Worm (Caenorhabditis elegans) whole organism, L4 larva: Measurements from ENCODE around the gene F14F7.5.

Source experiments
- D1046.2 ChIP-seq: fragments of 200-800 bp; sonication (Bioruptor generic); IDR thresholded peaks from 2 replicates; pipeline ENCODE4 v1.3.6; 2022; ENCODE audit warnings: missing genetic modification characterization, missing compliant biosample characterization
- F10B5.3 ChIP-seq: sonication (generic microtip); optimal IDR thresholded peaks from 2 replicates; lab custom pipeline; 2016; ENCODE audit warnings: mild to moderate bottlenecking, missing genetic modification characterization, missing compliant biosample characterization
- R02D3.7 ChIP-seq: fragments of 150-350 bp; sonication (generic microtip); optimal IDR thresholded peaks from 3 replicates; lab custom pipeline; 2014; ENCODE audit warnings: missing biosample characterization, missing genetic modification characterization
- T20F7.1 ChIP-seq: fragments of 200-800 bp; sonication (Bioruptor generic); optimal IDR thresholded peaks from 2 replicates; lab custom pipeline; 2018; ENCODE audit warnings: mild to moderate bottlenecking, missing genetic modification characterization, missing compliant biosample characterization
- T26A8.4 ChIP-seq: fragments of 200-800 bp; sonication (Bioruptor generic); IDR thresholded peaks from 2 replicates; pipeline ENCODE4 v1.3.6; 2022; ENCODE audit warnings: missing genetic modification characterization, missing compliant biosample characterization
- Y105C5A.15 ChIP-seq: fragments of 200-800 bp; sonication (Bioruptor generic); IDR thresholded peaks from 2 replicates; pipeline ENCODE4 v1.3.6; 2022; ENCODE audit warnings: missing genetic modification characterization, missing compliant biosample characterization
- Y5F2A.4 ChIP-seq: fragments of 200-800 bp; sonication (Bioruptor generic); optimal IDR thresholded peaks from 2 replicates; lab custom pipeline; 2018; ENCODE audit warnings: mild to moderate bottlenecking, missing genetic modification characterization, missing compliant biosample characterization
- aha-1 ChIP-seq: fragments of 150-350 bp; peaks from one replicate; lab custom pipeline; 2014; ENCODE audit warnings: missing biosample characterization, missing genetic modification characterization
- aly-2 ChIP-seq: sonication (generic microtip); optimal IDR thresholded peaks from 2 replicates; lab custom pipeline; 2018; ENCODE audit warnings: missing biosample characterization, missing genetic modification characterization
- attf-4 ChIP-seq: sonication (generic microtip); optimal IDR thresholded peaks from 3 replicates; lab custom pipeline; 2017; ENCODE audit warnings: missing biosample characterization, missing genetic modification characterization
- ceh-20 ChIP-seq: fragments of 200-800 bp; sonication (Bioruptor generic); IDR thresholded peaks from 2 replicates; pipeline ENCODE4 v1.3.6; 2022; ENCODE audit warnings: missing genetic modification reagents, missing genetic modification characterization, missing compliant biosample characterization
- ceh-32 ChIP-seq: sonication (generic microtip); optimal IDR thresholded peaks from 2 replicates; lab custom pipeline; 2016; ENCODE audit warnings: mild to moderate bottlenecking, missing genetic modification characterization, missing compliant biosample characterization; ENCODE audit not compliant: poor library complexity
- ceh-62 ChIP-seq: sonication (generic microtip); optimal IDR thresholded peaks from 2 replicates; lab custom pipeline; 2017; ENCODE audit warnings: missing biosample characterization, missing genetic modification characterization
- ceh-82 ChIP-seq: sonication (generic microtip); optimal IDR thresholded peaks from 2 replicates; lab custom pipeline; 2017; ENCODE audit warnings: missing biosample characterization, missing genetic modification characterization
- ces-1 ChIP-seq: fragments of 150-350 bp; sonication (generic microtip); optimal IDR thresholded peaks from 4 replicates; lab custom pipeline; 2014; ENCODE audit warnings: missing biosample characterization, missing genetic modification reagents, missing genetic modification characterization
- cey-2 ChIP-seq: sonication (generic microtip); optimal IDR thresholded peaks from 3 replicates; lab custom pipeline; 2017; ENCODE audit warnings: missing genetic modification characterization, mild to moderate bottlenecking, missing compliant biosample characterization, antibody characterized with exemption, borderline replicate concordance; ENCODE audit not compliant: insufficient read depth
- daf-16 ChIP-seq, 3 experiments: sonication (generic microtip); optimal IDR thresholded peaks; 2 replicates each; lab custom pipeline; 2016 to 2017; ENCODE audit warnings: missing genetic modification characterization in 3 of 3, missing genetic modification reagents in 3 of 3, mild to moderate bottlenecking in 2 of 3, missing compliant biosample characterization in 2 of 3, missing biosample characterization in 1 of 3, moderate library complexity in 1 of 3
- daf-19 ChIP-seq: fragments of 200-800 bp; sonication (Bioruptor generic); conservative IDR thresholded peaks from 2 replicates; pipeline ENCODE4 v1.3.6; 2022; ENCODE audit warnings: missing genetic modification characterization, missing compliant biosample characterization
- dmd-8 ChIP-seq: fragments of 200-800 bp; sonication (Bioruptor generic); IDR thresholded peaks from 2 replicates; pipeline ENCODE4 v1.3.6; 2022; ENCODE audit warnings: missing genetic modification characterization, missing compliant biosample characterization
- dmd-9 ChIP-seq: fragments of 200-800 bp; sonication (Bioruptor generic); IDR thresholded peaks from 2 replicates; pipeline ENCODE4 v1.3.6; 2022; ENCODE audit warnings: missing genetic modification reagents, missing genetic modification characterization, missing compliant biosample characterization
- dpl-1 ChIP-seq: fragments of 150-350 bp; optimal IDR thresholded peaks from 2 replicates; lab custom pipeline; 2014; ENCODE audit warnings: missing biosample characterization, missing genetic modification reagents, missing genetic modification characterization
- egl-43 ChIP-seq: fragments of 200-800 bp; sonication (Bioruptor generic); IDR thresholded peaks from 2 replicates; pipeline ENCODE4 v1.3.6; 2022; ENCODE audit warnings: missing genetic modification reagents, missing genetic modification characterization, missing compliant biosample characterization
- fos-1 ChIP-seq: fragments of 150-350 bp; optimal IDR thresholded peaks from 2 replicates; lab custom pipeline; 2014; ENCODE audit warnings: missing biosample characterization, missing genetic modification characterization
- gei-8 ChIP-seq: fragments of 200-800 bp; sonication (Bioruptor generic); optimal IDR thresholded peaks from 2 replicates; lab custom pipeline; 2018; ENCODE audit warnings: mild to moderate bottlenecking, missing genetic modification characterization, missing compliant biosample characterization
- hlh-11 ChIP-seq: fragments of 200-800 bp; sonication (Bioruptor generic); optimal IDR thresholded peaks from 2 replicates; lab custom pipeline; 2018; ENCODE audit warnings: mild to moderate bottlenecking, missing genetic modification characterization, missing compliant biosample characterization
- hlh-30 ChIP-seq: sonication (generic microtip); optimal IDR thresholded peaks from 2 replicates; lab custom pipeline; 2017; ENCODE audit warnings: antibody characterized with exemption, mild to moderate bottlenecking, missing genetic modification characterization, missing compliant biosample characterization; ENCODE audit not compliant: insufficient read depth
- lin-13 ChIP-seq: fragments of 150-350 bp; optimal IDR thresholded peaks from 2 replicates; lab custom pipeline; 2014; ENCODE audit warnings: missing biosample characterization, missing genetic modification reagents, missing genetic modification characterization
- lin-29 ChIP-seq: fragments of 200-800 bp; sonication (Bioruptor generic); IDR thresholded peaks from 2 replicates; pipeline ENCODE4 v1.3.6; 2022; ENCODE audit warnings: missing genetic modification reagents, missing genetic modification characterization, missing compliant biosample characterization
- lin-38 ChIP-seq: fragments of 200-800 bp; sonication (Bioruptor generic); IDR thresholded peaks from 2 replicates; pipeline ENCODE4 v1.3.6; 2022; ENCODE audit warnings: missing genetic modification reagents, missing genetic modification characterization, missing compliant biosample characterization
- lsy-2 ChIP-seq, 2 experiments: fragments of 150-350 bp in 1 of 2; sonication (generic microtip) in 1 of 2; optimal IDR thresholded peaks; 2 replicates each; lab custom pipeline; 2014 to 2017; ENCODE audit warnings: missing biosample characterization in 2 of 2, missing genetic modification characterization in 2 of 2
- madf-9 ChIP-seq: fragments of 200-800 bp; sonication (Bioruptor generic); conservative IDR thresholded peaks from 2 replicates; pipeline ENCODE4 v1.3.6; 2022; ENCODE audit warnings: missing genetic modification reagents, missing genetic modification characterization, missing compliant biosample characterization
- mdt-29 ChIP-seq: fragments of 200-800 bp; sonication (Bioruptor generic); IDR thresholded peaks from 2 replicates; pipeline ENCODE4 v1.3.6; 2022; ENCODE audit warnings: missing genetic modification reagents, missing genetic modification characterization, missing compliant biosample characterization
- mxl-2 ChIP-seq: fragments of 200-800 bp; sonication (Bioruptor generic); conservative IDR thresholded peaks from 2 replicates; pipeline ENCODE4 v1.3.6; 2022; ENCODE audit warnings: missing genetic modification reagents, missing genetic modification characterization, missing compliant biosample characterization
- nhr-10 ChIP-seq: fragments of 150-350 bp; optimal IDR thresholded peaks from 2 replicates; lab custom pipeline; 2014; ENCODE audit warnings: missing biosample characterization, missing genetic modification characterization
- nhr-111 ChIP-seq: fragments of 200-800 bp; sonication (Bioruptor generic); optimal IDR thresholded peaks from 2 replicates; lab custom pipeline; 2018; ENCODE audit warnings: mild to moderate bottlenecking, missing genetic modification characterization, missing compliant biosample characterization
- nhr-25 ChIP-seq: sonication (generic microtip); optimal IDR thresholded peaks from 2 replicates; lab custom pipeline; 2017; ENCODE audit warnings: missing genetic modification characterization, mild to moderate bottlenecking, missing compliant biosample characterization, antibody characterized with exemption, moderate library complexity, borderline replicate concordance; ENCODE audit not compliant: insufficient read depth
- nhr-41 ChIP-seq: fragments of 200-800 bp; sonication (Bioruptor generic); IDR thresholded peaks from 2 replicates; pipeline ENCODE4 v1.3.6; 2022; ENCODE audit warnings: missing genetic modification reagents, missing genetic modification characterization, missing compliant biosample characterization
- nhr-76 ChIP-seq: fragments of 150-350 bp; optimal IDR thresholded peaks from 2 replicates; lab custom pipeline; 2014; ENCODE audit warnings: missing biosample characterization, missing genetic modification characterization
- nhr-77 ChIP-seq: fragments of 150-350 bp; optimal IDR thresholded peaks from 2 replicates; lab custom pipeline; 2014; ENCODE audit warnings: missing biosample characterization, missing genetic modification characterization
- php-3 ChIP-seq: fragments of 200-800 bp; sonication (Bioruptor generic); IDR thresholded peaks from 2 replicates; pipeline ENCODE4 v1.3.6; 2022; ENCODE audit warnings: missing genetic modification reagents, missing genetic modification characterization, missing compliant biosample characterization
- pqm-1 ChIP-seq: sonication (generic microtip); optimal IDR thresholded peaks from 2 replicates; lab custom pipeline; 2017; ENCODE audit warnings: missing biosample characterization, missing genetic modification characterization
- snpc-1.2 ChIP-seq: fragments of 200-800 bp; sonication (Bioruptor generic); IDR thresholded peaks from 2 replicates; pipeline ENCODE4 v1.3.6; 2022; ENCODE audit warnings: missing genetic modification reagents, missing genetic modification characterization, missing compliant biosample characterization
- snpc-4 ChIP-seq: fragments of 150-350 bp; optimal IDR thresholded peaks from 2 replicates; lab custom pipeline; 2014; ENCODE audit warnings: missing biosample characterization, missing genetic modification characterization
- spr-1 ChIP-seq: sonication (generic microtip); optimal IDR thresholded peaks from 2 replicates; lab custom pipeline; 2016; ENCODE audit warnings: mild to moderate bottlenecking, missing genetic modification characterization, missing compliant biosample characterization
- spr-3 ChIP-seq: fragments of 200-800 bp; sonication (Bioruptor generic); optimal IDR thresholded peaks from 2 replicates; lab custom pipeline; 2018; ENCODE audit warnings: mild to moderate bottlenecking, missing genetic modification characterization, missing compliant biosample characterization
- tra-1 ChIP-seq: fragments of 200-800 bp; sonication (Bioruptor generic); IDR thresholded peaks from 2 replicates; pipeline ENCODE4 v1.3.6; 2022; ENCODE audit warnings: missing genetic modification reagents, missing genetic modification characterization, missing compliant biosample characterization
- unc-130 ChIP-seq: sonication (generic microtip); optimal IDR thresholded peaks from 2 replicates; lab custom pipeline; 2016; ENCODE audit warnings: missing genetic modification reagents, missing genetic modification characterization, missing compliant biosample characterization
- unc-62 ChIP-seq, 3 experiments: fragments of 150-350 bp in 1 of 3; sonication (generic microtip); optimal IDR thresholded peaks in 2 of 3; peaks in 1 of 3; 1 replicate in 1 of 3; 2 replicates in 2 of 3; lab custom pipeline; 2014 to 2017; ENCODE audit warnings: missing biosample characterization in 3 of 3, missing genetic modification characterization in 3 of 3, missing genetic modification reagents in 3 of 3, missing genotype in 1 of 3
- zag-1 ChIP-seq: fragments of 150-350 bp; optimal IDR thresholded peaks from 2 replicates; lab custom pipeline; 2014; ENCODE audit warnings: missing biosample characterization, missing genetic modification characterization
- zip-2 ChIP-seq: fragments of 150-350 bp; optimal IDR thresholded peaks from 2 replicates; lab custom pipeline; 2014; ENCODE audit warnings: missing biosample characterization, missing genetic modification characterization
- ztf-11 ChIP-seq: fragments of 150-350 bp; optimal IDR thresholded peaks from 2 replicates; lab custom pipeline; 2014; ENCODE audit warnings: missing biosample characterization, missing genetic modification characterization

F14F7.5 gene

ce11 chrIII:13061136-13061535 is 29.3 kb downstream of the F14F7.5 start (continued):
- TF ChIP-seq pqm-1 (no peak), hlh-11 (peak; percentile 94), nhr-25 (tag; lab: Kevin White, UChicago) (peak; percentile 60), egl-43 (GFP tag; lab: Robert Waterston, UW) (peak; percentile 26; the same call in 1 of the 2 replicates), daf-19 (GFP tag; lab: Robert Waterston, UW) (0 out of 2 replicates have a peak, but pooled peaks have one; percentile 53), fos-1 (no peak), lin-13 (peak; percentile 27), daf-16 (GFP tag; optimal IDR thresholded peaks at IDR 0.05; lab: Kevin White, UChicago) (peak in 1 of 2 experiments; percentile 47), daf-16 (tag; optimal IDR thresholded peaks at IDR 0.05; lab: Kevin White, UChicago) (peak; percentile 79), lsy-2 (tag; optimal IDR thresholded peaks at IDR 0.05; lab: Kevin White, UChicago) (peak; percentile 78 to 94), lin-38 (GFP tag; lab: Robert Waterston, UW) (peak; percentile 52), unc-130 (GFP tag; lab: Kevin White, UChicago) (no peak), lin-29 (GFP tag; lab: Robert Waterston, UW) (no peak), aly-2 (tag; lab: Kevin White, UChicago) (no peak), T20F7.1 (peak; percentile 80), mdt-29 (GFP tag; lab: Robert Waterston, UW) (no peak), D1046.2 (GFP tag; lab: Robert Waterston, UW) (no peak), gei-8 (no peak), dpl-1 (GFP tag; lab: Kevin White, UChicago) (peak; percentile 61), snpc-4 (tag; lab: Kevin White, UChicago) (no peak), attf-4 (tag; lab: Kevin White, UChicago) (no peak), aha-1 (tag; lab: Kevin White, UChicago) (peak; percentile 97), R02D3.7 (tag; lab: Kevin White, UChicago) (no peak), php-3 (GFP tag; lab: Robert Waterston, UW) (0 out of 2 replicates have a peak, but pooled peaks have one; percentile 24), nhr-77 (tag; lab: Kevin White, UChicago) (peak; percentile 67), dmd-8 (GFP tag; lab: Robert Waterston, UW) (no peak), spr-1 (tag; lab: Kevin White, UChicago) (no peak), snpc-1.2 (GFP tag; lab: Robert Waterston, UW) (no peak), T26A8.4 (peak; percentile 71), ceh-20 (GFP tag; lab: Robert Waterston, UW) (peak; percentile 80), nhr-111 (GFP tag; lab: Kevin White, UChicago) (no peak), ztf-11 (tag; lab: Kevin White, UChicago) (no peak), ceh-62 (tag; lab: Kevin White, UChicago) (no peak), dmd-9 (no peak), nhr-76 (tag; lab: Kevin White, UChicago) (no peak), Y5F2A.4 (GFP tag; lab: Kevin White, UChicago) (no peak), Y105C5A.15 (GFP tag; lab: Robert Waterston, UW) (no peak), zip-2 (no peak), ceh-82 (tag; lab: Kevin White, UChicago) (no peak), hlh-30 (peak; percentile 99), nhr-41 (no peak), spr-3 (GFP tag; lab: Kevin White, UChicago) (peak; percentile 12), ces-1 (GFP tag; lab: Kevin White, UChicago) (peak; percentile 80), mxl-2 (GFP tag; lab: Robert Waterston, UW) (no peak), madf-9 (GFP tag; lab: Robert Waterston, UW) (no peak), nhr-10 (peak; percentile 17), zag-1 (tag; lab: Kevin White, UChicago) (peak; percentile 18), ceh-32 (tag; lab: Kevin White, UChicago) (no peak), tra-1 (GFP tag; lab: Robert Waterston, UW) (peak; percentile 89), F10B5.3 (tag; lab: Kevin White, UChicago) (no peak), cey-2 (tag; lab: Kevin White, UChicago) (no peak), unc-62 (GFP tag; optimal IDR thresholded peaks at IDR 0.05 in 1 of 2; lab: Kevin White, UChicago) (peak in 1 of 2 experiments; percentile 99), unc-62 (tag; optimal IDR thresholded peaks at IDR 0.05; lab: Kevin White, UChicago) (no peak)
